Fruit fly (Drosophila melanogaster) whole organism, embryonic: ENCODE results near the gene Cbp20.
A peak's percentile ranks its signal among the peaks of the same experiment; 100 is the strongest.

ENCODE experiments used
- Antp ChIP-seq: fragments of 200-800 bp; sonication (Bioruptor generic); optimal IDR thresholded peaks from 3 replicates; lab custom pipeline; 2016; ENCODE audit warnings: missing biosample characterization, missing genetic modification characterization
- CG10321 ChIP-seq: fragments of 200-800 bp; sonication (Bioruptor generic); IDR thresholded peaks from 2 replicates; pipeline ENCODE4 v1.3.6; 2022; ENCODE audit warnings: missing biosample characterization, missing genetic modification characterization
- CG10431 ChIP-seq: fragments of 200-800 bp; sonication (Bioruptor generic); optimal IDR thresholded peaks from 3 replicates; lab custom pipeline; 2018; ENCODE audit warnings: missing biosample characterization, mild to moderate bottlenecking, missing genetic modification characterization
- CG11560 ChIP-seq: fragments of 200-800 bp; sonication (Bioruptor generic); IDR thresholded peaks from 3 replicates; pipeline ENCODE4 v1.3.6; 2022; ENCODE audit warnings: missing biosample characterization, missing genetic modification characterization
- CG13287 ChIP-seq: fragments of 200-800 bp; sonication (Bioruptor generic); IDR thresholded peaks from 2 replicates; pipeline ENCODE4 v1.3.6; 2022; ENCODE audit warnings: missing biosample characterization, missing genetic modification characterization; ENCODE audit not compliant: partially characterized antibody
- CG13424 ChIP-seq: fragments of 200-800 bp; sonication (Bioruptor generic); optimal IDR thresholded peaks from 2 replicates; lab custom pipeline; 2019; ENCODE audit warnings: missing biosample characterization, mild to moderate bottlenecking, missing genetic modification characterization, moderate library complexity
- CG17829 ChIP-seq: fragments of 200-800 bp; optimal IDR thresholded peaks from 2 replicates; lab custom pipeline; 2019; ENCODE audit warnings: missing biosample characterization, mild to moderate bottlenecking, missing genetic modification characterization, moderate library complexity
- CG17912 ChIP-seq: fragments of 200-800 bp; sonication (Bioruptor generic); optimal IDR thresholded peaks from 2 replicates; lab custom pipeline; 2018; ENCODE audit warnings: missing biosample characterization, mild to moderate bottlenecking, missing genetic modification characterization
- CG18011 ChIP-seq: fragments of 200-800 bp; sonication (Bioruptor generic); optimal IDR thresholded peaks from 2 replicates; lab custom pipeline; 2017; ENCODE audit warnings: missing biosample characterization, missing genetic modification characterization, mild to moderate bottlenecking, moderate library complexity, missing genotype
- CG2678 ChIP-seq: fragments of 200-800 bp; sonication (Bioruptor generic); optimal IDR thresholded peaks from 3 replicates; lab custom pipeline; 2019; ENCODE audit warnings: missing biosample characterization, mild to moderate bottlenecking, missing genetic modification characterization, moderate library complexity
- CG2712 ChIP-seq: fragments of 200-800 bp; optimal IDR thresholded peaks from 3 replicates; lab custom pipeline; 2019; ENCODE audit warnings: missing biosample characterization, mild to moderate bottlenecking, missing genetic modification characterization, moderate library complexity
- CG3407 ChIP-seq: fragments of 200-800 bp; sonication (Bioruptor generic); optimal IDR thresholded peaks from 2 replicates; lab custom pipeline; 2018; ENCODE audit warnings: missing biosample characterization, mild to moderate bottlenecking, missing genetic modification characterization
- CG3995 ChIP-seq: fragments of 200-800 bp; sonication (Bioruptor generic); optimal IDR thresholded peaks from 3 replicates; lab custom pipeline; 2016; ENCODE audit warnings: missing biosample characterization, missing genetic modification characterization
- CG4617 ChIP-seq: fragments of 200-800 bp; sonication (Bioruptor generic); optimal IDR thresholded peaks from 3 replicates; lab custom pipeline; 2016; ENCODE audit warnings: missing biosample characterization, missing genetic modification characterization, borderline replicate concordance
- CG6813 ChIP-seq: fragments of 200-800 bp; sonication (Bioruptor generic); optimal IDR thresholded peaks from 2 replicates; lab custom pipeline; 2017; ENCODE audit warnings: missing biosample characterization, missing genetic modification characterization, mild to moderate bottlenecking, moderate library complexity, missing genetic modification reagents
- CG7556 ChIP-seq: fragments of 200-800 bp; sonication (Bioruptor generic); optimal IDR thresholded peaks from 2 replicates; lab custom pipeline; 2017; ENCODE audit warnings: missing biosample characterization, mild to moderate bottlenecking, missing genetic modification characterization
- CG7745 ChIP-seq: fragments of 200-800 bp; sonication (Bioruptor generic); optimal IDR thresholded peaks from 2 replicates; lab custom pipeline; 2018; ENCODE audit warnings: missing biosample characterization, mild to moderate bottlenecking, missing genetic modification characterization, moderate library complexity
- CG8478 ChIP-seq: fragments of >200 bp; optimal IDR thresholded peaks from 2 replicates; lab custom pipeline; 2018
- CG9727 ChIP-seq: fragments of 200-800 bp; sonication (Bioruptor generic); optimal IDR thresholded peaks from 3 replicates; lab custom pipeline; 2017; ENCODE audit warnings: missing biosample characterization, mild to moderate bottlenecking, missing genetic modification characterization
- CTCF ChIP-seq: fragments of 200-800 bp; sonication (Bioruptor generic); optimal IDR thresholded peaks from 2 replicates; lab custom pipeline; 2017; ENCODE audit warnings: missing biosample characterization, mild to moderate bottlenecking, missing genetic modification characterization, moderate library complexity
- CrebB ChIP-seq: fragments of 200-800 bp; sonication (Bioruptor generic); optimal IDR thresholded peaks from 3 replicates; lab custom pipeline; 2018; ENCODE audit warnings: missing biosample characterization, mild to moderate bottlenecking, missing genetic modification characterization
- Dip3 ChIP-seq: fragments of 200-800 bp; sonication (Bioruptor generic); optimal IDR thresholded peaks from 3 replicates; lab custom pipeline; 2016; ENCODE audit warnings: missing biosample characterization, missing genetic modification characterization
- Dll ChIP-seq: fragments of 200-800 bp; sonication (Bioruptor generic); IDR thresholded peaks from 4 replicates; pipeline ENCODE4 v1.3.6; 2022; ENCODE audit warnings: missing biosample characterization, missing genetic modification characterization; ENCODE audit not compliant: partially characterized antibody
- Dref ChIP-seq: fragments of 200-800 bp; sonication (Bioruptor generic); IDR thresholded peaks from 2 replicates; pipeline ENCODE4 v1.3.6; 2022; ENCODE audit warnings: missing biosample characterization, missing genetic modification characterization
- Fer3 ChIP-seq: fragments of 200-800 bp; sonication (Bioruptor generic); optimal IDR thresholded peaks from 2 replicates; lab custom pipeline; 2018; ENCODE audit warnings: missing biosample characterization, mild to moderate bottlenecking, missing genetic modification characterization, moderate library complexity
- Kr ChIP-seq: fragments of 200-800 bp; sonication (Bioruptor generic); optimal IDR thresholded peaks from 2 replicates; lab custom pipeline; 2017; ENCODE audit warnings: missing biosample characterization, mild to moderate bottlenecking, missing genetic modification characterization
- Meics ChIP-seq: fragments of 200-800 bp; sonication (Bioruptor generic); optimal IDR thresholded peaks from 2 replicates; lab custom pipeline; 2017; ENCODE audit warnings: missing biosample characterization, mild to moderate bottlenecking, missing genetic modification characterization
- NFAT ChIP-seq: fragments of 200-800 bp; sonication (Bioruptor generic); IDR thresholded peaks from 2 replicates; pipeline ENCODE4 v1.3.6; 2022; ENCODE audit warnings: missing biosample characterization, missing genetic modification characterization
- Nf-YA ChIP-seq: fragments of 200-800 bp; sonication (Bioruptor generic); IDR thresholded peaks from 2 replicates; pipeline ENCODE4 v1.3.6; 2022; ENCODE audit warnings: missing biosample characterization, missing genetic modification characterization
- Six4 ChIP-seq: fragments of 200-800 bp; sonication (Bioruptor generic); optimal IDR thresholded peaks from 2 replicates; lab custom pipeline; 2016; ENCODE audit warnings: missing biosample characterization, missing genetic modification characterization
- Sox102F ChIP-seq: fragments of 200-800 bp; sonication (Bioruptor generic); optimal IDR thresholded peaks from 2 replicates; lab custom pipeline; 2018; ENCODE audit warnings: missing biosample characterization, mild to moderate bottlenecking, missing genetic modification characterization, moderate library complexity
- Sry-δ ChIP-seq: fragments of 200-800 bp; sonication (Bioruptor generic); optimal IDR thresholded peaks from 2 replicates; lab custom pipeline; 2016; ENCODE audit warnings: missing biosample characterization, missing genetic modification characterization
- TFAM ChIP-seq: fragments of 200-800 bp; sonication (Bioruptor generic); optimal IDR thresholded peaks from 2 replicates; lab custom pipeline; 2017; ENCODE audit warnings: missing biosample characterization, missing genetic modification characterization, inconsistent platforms
- ab ChIP-seq: fragments of 200-800 bp; sonication (Bioruptor generic); optimal IDR thresholded peaks from 2 replicates; lab custom pipeline; 2016; ENCODE audit warnings: missing biosample characterization, missing genetic modification characterization
- cato ChIP-seq: fragments of 200-800 bp; sonication (Bioruptor generic); optimal IDR thresholded peaks from 2 replicates; lab custom pipeline; 2016; ENCODE audit warnings: missing biosample characterization, missing genetic modification characterization, borderline replicate concordance
- en ChIP-seq: fragments of 200-800 bp; sonication (Bioruptor generic); optimal IDR thresholded peaks from 2 replicates; lab custom pipeline; 2016; ENCODE audit warnings: missing biosample characterization, missing genetic modification characterization
- ewg ChIP-seq: fragments of 200-800 bp; sonication (Bioruptor generic); optimal IDR thresholded peaks from 3 replicates; lab custom pipeline; 2017; ENCODE audit warnings: mild to moderate bottlenecking, missing biosample characterization, missing genetic modification reagents, missing genetic modification characterization
- exex ChIP-seq: fragments of 200-800 bp; sonication (Bioruptor generic); optimal IDR thresholded peaks from 4 replicates; lab custom pipeline; 2018; ENCODE audit warnings: missing biosample characterization, mild to moderate bottlenecking, missing genetic modification characterization, moderate library complexity
- gcm ChIP-seq: fragments of 200-800 bp; sonication (Bioruptor generic); optimal IDR thresholded peaks from 2 replicates; lab custom pipeline; 2019; ENCODE audit warnings: missing biosample characterization, mild to moderate bottlenecking, missing genetic modification characterization, moderate library complexity
- gsb ChIP-seq: fragments of 200-800 bp; sonication (Bioruptor generic); IDR thresholded peaks from 2 replicates; pipeline ENCODE4 v1.3.6; 2022; ENCODE audit warnings: missing biosample characterization, missing genetic modification characterization
- inv ChIP-seq: fragments of 200-800 bp; sonication (Bioruptor generic); IDR thresholded peaks from 2 replicates; pipeline ENCODE4 v1.3.6; 2022; ENCODE audit warnings: missing biosample characterization, missing genetic modification characterization; ENCODE audit not compliant: partially characterized antibody
- knrl ChIP-seq: fragments of 200-800 bp; sonication (Bioruptor generic); IDR thresholded peaks from 3 replicates; pipeline ENCODE4 v1.3.6; 2022; ENCODE audit warnings: missing biosample characterization, missing genetic modification characterization; ENCODE audit not compliant: partially characterized antibody
- maf-S ChIP-seq: fragments of 200-800 bp; sonication (Bioruptor generic); optimal IDR thresholded peaks from 2 replicates; lab custom pipeline; 2016; ENCODE audit warnings: missing biosample characterization, missing genetic modification characterization
- org-1 ChIP-seq: fragments of 200-800 bp; sonication (Bioruptor generic); optimal IDR thresholded peaks from 2 replicates; lab custom pipeline; 2017; ENCODE audit warnings: missing biosample characterization, missing genetic modification characterization
- pros ChIP-seq: fragments of 200-800 bp; sonication (Bioruptor generic); optimal IDR thresholded peaks from 3 replicates; lab custom pipeline; 2019; ENCODE audit warnings: missing biosample characterization, mild to moderate bottlenecking, missing genetic modification characterization, moderate library complexity
- slbo ChIP-seq: fragments of 200-800 bp; sonication (Bioruptor generic); IDR thresholded peaks from 2 replicates; pipeline ENCODE4 v1.3.6; 2022; ENCODE audit warnings: missing biosample characterization, missing genetic modification characterization
- so ChIP-seq: fragments of 200-800 bp; sonication (Bioruptor generic); IDR thresholded peaks from 3 replicates; pipeline ENCODE4 v1.3.6; 2022; ENCODE audit warnings: missing biosample characterization, missing genetic modification characterization
- tap ChIP-seq: fragments of 200-800 bp; optimal IDR thresholded peaks from 3 replicates; lab custom pipeline; 2019; ENCODE audit warnings: missing biosample characterization, mild to moderate bottlenecking, missing genetic modification characterization, moderate library complexity
- zen ChIP-seq: fragments of 200-800 bp; sonication (Bioruptor generic); optimal IDR thresholded peaks from 3 replicates; lab custom pipeline; 2018; ENCODE audit warnings: missing biosample characterization, mild to moderate bottlenecking, missing genetic modification characterization, moderate library complexity
- zen2 ChIP-seq: fragments of 200-800 bp; sonication (Bioruptor generic); IDR thresholded peaks from 3 replicates; pipeline ENCODE4 v1.3.6; 2022; ENCODE audit warnings: missing biosample characterization, missing genetic modification characterization; ENCODE audit not compliant: partially characterized antibody

Cbp20 gene

dm6 chr3R:18125023-18125630, 39.3 kb upstream of the Cbp20 start (continued):
- TF ChIP-seq zen2 (GFP tag; lab: Robert Waterston, UW) (no peak), Meics (GFP tag; lab: Kevin White, UChicago) (peak; percentile 80), Fer3 (tag; lab: Kevin White, UChicago) (peak; percentile 65), CG13424 (tag; lab: Kevin White, UChicago) (peak; percentile 67), ab (GFP tag; lab: Kevin White, UChicago) (peak; percentile 85), CG8478 (lab: Kevin White, UChicago) (no peak), CG18011 (GFP tag; lab: Kevin White, UChicago) (no peak), Sox102F (GFP tag; lab: Kevin White, UChicago) (peak; percentile 73), CG13287 (GFP tag; lab: Robert Waterston, UW) (no peak), CG3995 (GFP tag; lab: Kevin White, UChicago) (peak; percentile 56), CG4617 (GFP tag; lab: Kevin White, UChicago) (peak; percentile 17), Dip3 (GFP tag; lab: Kevin White, UChicago) (peak; percentile 78), pros (peak; percentile 5), Antp (GFP tag; lab: Kevin White, UChicago) (peak; percentile 95), so (GFP tag; lab: Robert Waterston, UW) (peak; percentile 81), exex (no peak), cato (GFP tag; lab: Kevin White, UChicago) (peak; percentile 42), NFAT (peak; percentile 92), CG2712 (peak; percentile 93), Dref (GFP tag; lab: Robert Waterston, UW) (no peak), CG10431 (GFP tag; lab: Kevin White, UChicago) (no peak), CrebB (tag; lab: Kevin White, UChicago) (no peak), zen (peak; percentile 70), TFAM (peak; percentile 9), tap (tag; lab: Kevin White, UChicago) (peak; percentile 74), knrl (GFP tag; lab: Robert Waterston, UW) (no peak), ewg (GFP tag; lab: Kevin White, UChicago) (peak; percentile 52), CG7556 (GFP tag; lab: Kevin White, UChicago) (no peak), gsb (GFP tag; lab: Robert Waterston, UW) (peak; percentile 86), CG9727 (GFP tag; lab: Kevin White, UChicago) (peak; percentile 82), slbo (GFP tag; lab: Robert Waterston, UW) (peak; percentile 91), Six4 (GFP tag; lab: Kevin White, UChicago) (peak; percentile 81), CTCF (GFP tag; lab: Kevin White, UChicago) (no peak), CG17829 (tag; lab: Kevin White, UChicago) (peak; percentile 88), Kr (no peak), gcm (no peak), org-1 (peak; percentile 44), maf-S (peak; percentile 60), en (peak; percentile 34), CG2678 (tag; lab: Kevin White, UChicago) (peak; percentile 83), CG6813 (GFP tag; lab: Kevin White, UChicago) (peak; percentile 72), Nf-YA (GFP tag; lab: Robert Waterston, UW) (peak; percentile 78), CG7745 (tag; lab: Kevin White, UChicago) (no peak), CG17912 (GFP tag; lab: Kevin White, UChicago) (no peak), CG10321 (GFP tag; lab: Robert Waterston, UW) (peak; percentile 61), Sry-δ (GFP tag; lab: Kevin White, UChicago) (peak; percentile 41), inv (GFP tag; lab: Robert Waterston, UW) (no peak), Dll (GFP tag; lab: Robert Waterston, UW) (no peak), CG3407 (peak; percentile 43), CG11560 (tag; lab: Robert Waterston, UW) (peak; percentile 77)
